Fruit fly (Drosophila melanogaster) whole organism, embryonic: Measurements from ENCODE around the gene CG9737.

ENCODE experiments used
- Bdp1 ChIP-seq: fragments of 200-800 bp; sonication (Bioruptor generic); optimal IDR thresholded peaks from 3 replicates; lab custom pipeline; 2016; ENCODE audit warnings: missing biosample characterization, missing genetic modification characterization
- CG12391 ChIP-seq: fragments of 200-800 bp; sonication (Bioruptor generic); optimal IDR thresholded peaks from 3 replicates; lab custom pipeline; 2018; ENCODE audit warnings: missing biosample characterization, mild to moderate bottlenecking, missing genetic modification characterization, moderate library complexity
- CG13894 ChIP-seq: fragments of 200-800 bp; sonication (Bioruptor generic); optimal IDR thresholded peaks from 3 replicates; lab custom pipeline; 2018; ENCODE audit warnings: missing biosample characterization, mild to moderate bottlenecking, missing genetic modification characterization, moderate library complexity
- CG14667 ChIP-seq: fragments of 200-800 bp; sonication (Bioruptor generic); IDR thresholded peaks from 2 replicates; pipeline ENCODE4 v1.3.6; 2022; ENCODE audit warnings: missing biosample characterization, missing genetic modification characterization
- CG14965 ChIP-seq: fragments of 200-800 bp; sonication (Bioruptor generic); optimal IDR thresholded peaks from 2 replicates; lab custom pipeline; 2016; ENCODE audit warnings: missing biosample characterization, missing genetic modification characterization, borderline replicate concordance
- CG15073 ChIP-seq: fragments of 200-800 bp; sonication (Bioruptor generic); optimal IDR thresholded peaks from 2 replicates; lab custom pipeline; 2016; ENCODE audit warnings: missing biosample characterization, missing genetic modification characterization
- CG17328 ChIP-seq: fragments of 200-800 bp; sonication (Bioruptor generic); IDR thresholded peaks from 2 replicates; pipeline ENCODE4 v1.3.6; 2022; ENCODE audit warnings: missing biosample characterization, missing genetic modification characterization
- CG17359 ChIP-seq: fragments of 200-800 bp; sonication (Bioruptor generic); optimal IDR thresholded peaks from 3 replicates; lab custom pipeline; 2018; ENCODE audit warnings: missing biosample characterization, mild to moderate bottlenecking, missing genetic modification characterization, moderate library complexity
- CG2116 ChIP-seq: fragments of 200-800 bp; sonication (Bioruptor generic); optimal IDR thresholded peaks from 3 replicates; lab custom pipeline; 2018; ENCODE audit warnings: missing biosample characterization, mild to moderate bottlenecking, missing genetic modification characterization
- CG2712 ChIP-seq: fragments of 200-800 bp; optimal IDR thresholded peaks from 3 replicates; lab custom pipeline; 2019; ENCODE audit warnings: missing biosample characterization, mild to moderate bottlenecking, missing genetic modification characterization, moderate library complexity
- CG30431 ChIP-seq: fragments of 200-800 bp; sonication (Bioruptor generic); optimal IDR thresholded peaks from 2 replicates; lab custom pipeline; 2017; ENCODE audit warnings: missing biosample characterization, missing genetic modification characterization
- CG32532 ChIP-seq: fragments of 200-800 bp; sonication (Bioruptor generic); IDR thresholded peaks from 2 replicates; pipeline ENCODE4 v1.3.6; 2022; ENCODE audit warnings: missing biosample characterization, missing genetic modification characterization
- CG33557 ChIP-seq: fragments of 200-800 bp; sonication (Bioruptor generic); optimal IDR thresholded peaks from 2 replicates; lab custom pipeline; 2019; ENCODE audit warnings: missing biosample characterization, mild to moderate bottlenecking, missing genetic modification characterization, moderate library complexity
- CG3726 ChIP-seq: fragments of 200-800 bp; sonication (Bioruptor generic); IDR thresholded peaks from 3 replicates; pipeline ENCODE4, ENCODE4 v1.3.6; 2022; ENCODE audit warnings: missing biosample characterization, missing genetic modification characterization
- CG6813 ChIP-seq: fragments of 200-800 bp; sonication (Bioruptor generic); optimal IDR thresholded peaks from 2 replicates; lab custom pipeline; 2017; ENCODE audit warnings: missing biosample characterization, missing genetic modification characterization, mild to moderate bottlenecking, moderate library complexity, missing genetic modification reagents
- CG7271 ChIP-seq: fragments of 200-800 bp; sonication (Bioruptor generic); optimal IDR thresholded peaks from 2 replicates; lab custom pipeline; 2018; ENCODE audit warnings: missing biosample characterization, mild to moderate bottlenecking, missing genetic modification characterization, moderate library complexity
- CG7963 ChIP-seq: fragments of 200-800 bp; sonication (Bioruptor generic); IDR thresholded peaks from 3 replicates; pipeline ENCODE4 v1.3.6; 2022; ENCODE audit warnings: missing biosample characterization, missing genetic modification characterization; ENCODE audit not compliant: partially characterized antibody
- CG8281 ChIP-seq: fragments of 200-800 bp; sonication (Bioruptor generic); optimal IDR thresholded peaks from 2 replicates; lab custom pipeline; 2018; ENCODE audit warnings: missing biosample characterization, mild to moderate bottlenecking, missing genetic modification characterization, moderate library complexity
- CG9609 ChIP-seq: fragments of 200-800 bp; sonication (Bioruptor generic); optimal IDR thresholded peaks from 3 replicates; lab custom pipeline; 2016; ENCODE audit warnings: missing biosample characterization, missing genetic modification characterization
- CTCF ChIP-seq: fragments of 200-800 bp; sonication (Bioruptor generic); optimal IDR thresholded peaks from 2 replicates; lab custom pipeline; 2017; ENCODE audit warnings: missing biosample characterization, mild to moderate bottlenecking, missing genetic modification characterization, moderate library complexity
- CrebB ChIP-seq: fragments of 200-800 bp; sonication (Bioruptor generic); optimal IDR thresholded peaks from 3 replicates; lab custom pipeline; 2018; ENCODE audit warnings: missing biosample characterization, mild to moderate bottlenecking, missing genetic modification characterization
- D19B ChIP-seq: fragments of 200-800 bp; sonication (Bioruptor generic); optimal IDR thresholded peaks from 2 replicates; lab custom pipeline; 2017; ENCODE audit warnings: missing biosample characterization, mild to moderate bottlenecking, missing genetic modification characterization
- Fer2 ChIP-seq: fragments of 200-800 bp; sonication (Bioruptor generic); optimal IDR thresholded peaks from 2 replicates; lab custom pipeline; 2018; ENCODE audit warnings: missing biosample characterization, mild to moderate bottlenecking, missing genetic modification characterization, moderate library complexity
- Hand ChIP-seq: fragments of 200-800 bp; sonication (Bioruptor generic); optimal IDR thresholded peaks from 2 replicates; lab custom pipeline; 2017; ENCODE audit warnings: mild to moderate bottlenecking, missing biosample characterization, missing genetic modification reagents, missing genetic modification characterization
- Lim3 ChIP-seq: fragments of 200-800 bp; sonication (Bioruptor generic); IDR thresholded peaks from 2 replicates; pipeline ENCODE4 v1.3.6; 2022; ENCODE audit warnings: missing biosample characterization, missing genetic modification characterization
- Lpt ChIP-seq: fragments of >200 bp; optimal IDR thresholded peaks from 2 replicates; lab custom pipeline; 2018; ENCODE audit warnings: missing biosample characterization, missing genetic modification characterization
- Myb ChIP-seq: fragments of 200-800 bp; sonication (Bioruptor generic); optimal IDR thresholded peaks from 2 replicates; lab custom pipeline; 2016; ENCODE audit warnings: missing biosample characterization, missing genetic modification characterization
- NC2α ChIP-seq: fragments of 200-800 bp; sonication (Bioruptor generic); optimal IDR thresholded peaks from 2 replicates; lab custom pipeline; 2016; ENCODE audit warnings: missing biosample characterization, missing genetic modification characterization
- Ptx1 ChIP-seq: fragments of 200-800 bp; sonication (Bioruptor generic); IDR thresholded peaks from 2 replicates; pipeline ENCODE4 v1.3.6; 2022; ENCODE audit warnings: missing biosample characterization, missing genetic modification characterization
- Ravus ChIP-seq: fragments of 200-800 bp; sonication (Bioruptor generic); IDR thresholded peaks from 2 replicates; pipeline ENCODE4 v1.3.6; 2022; ENCODE audit warnings: missing biosample characterization, missing genetic modification characterization
- Trl ChIP-seq, 3 experiments: fragments of >200 bp in 2 of 3; fragments of 200-800 bp in 1 of 3; sonication (Bioruptor generic) in 1 of 3; optimal IDR thresholded peaks; 2 replicates in 1 of 3; 3 replicates in 2 of 3; lab custom pipeline; 2016 to 2017; ENCODE audit warnings: missing biosample characterization in 1 of 3, missing genetic modification characterization in 1 of 3
- Xbp1 ChIP-seq: fragments of 200-800 bp; sonication (Bioruptor generic); optimal IDR thresholded peaks from 3 replicates; lab custom pipeline; 2016; ENCODE audit warnings: missing biosample characterization, mild to moderate bottlenecking, missing genetic modification characterization
- ara ChIP-seq: fragments of 200-800 bp; sonication (Bioruptor generic); IDR thresholded peaks from 2 replicates; pipeline ENCODE4 v1.3.6; 2022; ENCODE audit warnings: missing biosample characterization, missing genetic modification characterization
- btn ChIP-seq: fragments of 200-800 bp; sonication (Bioruptor generic); optimal IDR thresholded peaks from 2 replicates; lab custom pipeline; 2016; ENCODE audit warnings: missing biosample characterization, missing genetic modification characterization
- chinmo ChIP-seq: fragments of 200-800 bp; sonication (Bioruptor generic); IDR thresholded peaks from 4 replicates; pipeline ENCODE4 v1.3.6; 2022; ENCODE audit warnings: missing biosample characterization, missing genetic modification characterization; ENCODE audit not compliant: partially characterized antibody
- disco-r ChIP-seq: fragments of 200-800 bp; sonication (Bioruptor generic); optimal IDR thresholded peaks from 2 replicates; lab custom pipeline; 2016; ENCODE audit warnings: missing biosample characterization, missing genetic modification characterization
- ftz-f1 ChIP-seq: fragments of 200-800 bp; sonication (Bioruptor generic); optimal IDR thresholded peaks from 2 replicates; lab custom pipeline; 2016; ENCODE audit warnings: missing biosample characterization, missing genetic modification characterization
- gro ChIP-seq: fragments of 200-800 bp; sonication (Bioruptor generic); optimal IDR thresholded peaks from 2 replicates; lab custom pipeline; 2016; ENCODE audit warnings: missing biosample characterization, missing genetic modification characterization
- gsb-n ChIP-seq: fragments of 200-800 bp; sonication (Bioruptor generic); optimal IDR thresholded peaks from 3 replicates; lab custom pipeline; 2018; ENCODE audit warnings: missing biosample characterization, mild to moderate bottlenecking, missing genetic modification characterization
- jing ChIP-seq: fragments of 200-800 bp; sonication (Bioruptor generic); optimal IDR thresholded peaks from 2 replicates; lab custom pipeline; 2018; ENCODE audit warnings: missing biosample characterization, mild to moderate bottlenecking, missing genetic modification characterization
- otp ChIP-seq: fragments of 200-800 bp; sonication (Bioruptor generic); IDR thresholded peaks from 3 replicates; pipeline ENCODE4, ENCODE4 v1.3.6; 2022; ENCODE audit warnings: missing biosample characterization, missing genetic modification characterization
- pfk ChIP-seq: fragments of 200-800 bp; sonication (Bioruptor generic); optimal IDR thresholded peaks from 2 replicates; lab custom pipeline; 2018; ENCODE audit warnings: missing biosample characterization, mild to moderate bottlenecking, missing genetic modification characterization, moderate library complexity
- pita ChIP-seq: fragments of 200-800 bp; sonication (Bioruptor generic); optimal IDR thresholded peaks from 2 replicates; lab custom pipeline; 2017; ENCODE audit warnings: missing biosample characterization, mild to moderate bottlenecking, missing genetic modification characterization
- pnt ChIP-seq: fragments of 200-800 bp; sonication (Bioruptor generic); optimal IDR thresholded peaks from 3 replicates; lab custom pipeline; 2016; ENCODE audit warnings: missing biosample characterization, missing genetic modification characterization
- scrt ChIP-seq: fragments of 200-800 bp; sonication (Bioruptor generic); optimal IDR thresholded peaks from 2 replicates; lab custom pipeline; 2018; ENCODE audit warnings: missing biosample characterization, mild to moderate bottlenecking, missing genetic modification characterization, moderate library complexity
- sr ChIP-seq: fragments of 200-800 bp; sonication (Bioruptor generic); IDR thresholded peaks from 3 replicates; pipeline ENCODE4 v1.3.6; 2022; ENCODE audit warnings: missing biosample characterization, missing genetic modification characterization
- sug ChIP-seq: fragments of 200-800 bp; optimal IDR thresholded peaks from 2 replicates; lab custom pipeline; 2019; ENCODE audit warnings: missing biosample characterization, mild to moderate bottlenecking, missing genetic modification characterization, moderate library complexity
- tup ChIP-seq: fragments of 200-800 bp; sonication (Bioruptor generic); optimal IDR thresholded peaks from 2 replicates; lab custom pipeline; 2016; ENCODE audit warnings: missing biosample characterization, mild to moderate bottlenecking, missing genetic modification characterization, moderate library complexity
- tx ChIP-seq: fragments of 200-800 bp; sonication (Bioruptor generic); optimal IDR thresholded peaks from 2 replicates; lab custom pipeline; 2016; ENCODE audit warnings: missing biosample characterization, missing genetic modification characterization
- unc-4 ChIP-seq: fragments of 200-800 bp; sonication (Bioruptor generic); IDR thresholded peaks from 2 replicates; pipeline ENCODE4 v1.3.6; 2022; ENCODE audit warnings: missing biosample characterization, missing genetic modification characterization; ENCODE audit not compliant: partially characterized antibody
- usp ChIP-seq: fragments of >200 bp; optimal IDR thresholded peaks from 2 replicates; lab custom pipeline; 2017; ENCODE audit warnings: missing biosample characterization, missing genetic modification characterization

Gene CG9737

DNA sequence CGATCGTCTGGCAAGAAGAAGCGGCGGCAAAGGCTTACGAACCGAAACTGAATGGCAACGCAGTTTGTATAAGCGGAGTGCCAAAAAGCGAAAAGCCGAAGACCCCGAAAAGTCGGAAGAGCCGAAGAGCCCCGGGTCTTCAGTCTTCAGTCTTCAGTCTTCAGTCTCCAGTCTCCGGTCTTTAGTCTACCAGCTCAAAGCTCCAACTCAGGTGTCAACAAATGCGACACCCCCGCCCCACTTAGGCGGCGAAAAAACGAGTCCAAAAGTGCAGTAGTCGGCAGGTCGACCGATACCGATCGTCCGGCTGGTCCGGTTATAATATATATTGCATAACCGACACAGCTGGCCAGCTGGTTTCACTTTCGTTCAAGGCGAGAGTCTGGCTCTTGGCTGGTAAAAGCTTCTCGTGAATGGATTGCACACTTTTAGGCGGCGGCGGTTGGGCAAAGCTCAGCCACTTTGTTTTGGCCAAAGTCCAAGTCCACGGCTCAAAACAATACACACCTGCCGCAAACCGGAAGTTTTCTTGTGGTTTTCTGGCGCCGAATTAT lies at the start of gene CG9737 (continued):
- TF ChIP-seq Lpt (GFP tag; lab: Kevin White, UChicago) (no peak), scrt (no peak), Ptx1 (GFP tag; lab: Robert Waterston, UW) (no peak), disco-r (GFP tag; lab: Kevin White, UChicago) (no peak), Lim3 (GFP tag; lab: Robert Waterston, UW) (no peak), Trl (optimal IDR thresholded peaks at IDR 0.05; lab: Kevin White, UChicago) (no peak), Trl (GFP tag; optimal IDR thresholded peaks at IDR 0.05; lab: Kevin White, UChicago) (no peak), tx (no peak), CG7963 (GFP tag; lab: Robert Waterston, UW) (no peak), btn (GFP tag; lab: Kevin White, UChicago) (no peak), CG14667 (GFP tag; lab: Robert Waterston, UW) (no peak), otp (no peak), ftz-f1 (GFP tag; lab: Kevin White, UChicago) (peak; percentile 93), usp (GFP tag; lab: Kevin White, UChicago) (no peak), pnt (GFP tag; lab: Kevin White, UChicago) (no peak), CG30431 (GFP tag; lab: Kevin White, UChicago) (no peak), CG9609 (no peak), sr (GFP tag; lab: Robert Waterston, UW) (no peak), Ravus (no peak), D19B (GFP tag; lab: Kevin White, UChicago) (no peak), CG3726 (GFP tag; lab: Robert Waterston, UW) (no peak), chinmo (GFP tag; lab: Robert Waterston, UW) (peak; percentile 98), CG13894 (tag; lab: Kevin White, UChicago) (peak; percentile 61), pita (no peak), Fer2 (tag; lab: Kevin White, UChicago) (no peak), CG33557 (GFP tag; lab: Kevin White, UChicago) (peak; percentile 46), sug (tag; lab: Kevin White, UChicago) (no peak), CG14965 (no peak), CrebB (tag; lab: Kevin White, UChicago) (peak; percentile 6), CG2712 (no peak), tup (GFP tag; lab: Kevin White, UChicago) (no peak), CG6813 (GFP tag; lab: Kevin White, UChicago) (no peak), NC2α (no peak), CG15073 (GFP tag; lab: Kevin White, UChicago) (no peak), Myb (GFP tag; lab: Kevin White, UChicago) (no peak), CG12391 (tag; lab: Kevin White, UChicago) (no peak), CG8281 (tag; lab: Kevin White, UChicago) (no peak), unc-4 (GFP tag; lab: Robert Waterston, UW) (0 out of 2 replicates have a peak, but pooled peaks have one; percentile 21), CG17359 (no peak), Xbp1 (no peak), pfk (GFP tag; lab: Kevin White, UChicago) (no peak), CG32532 (GFP tag; lab: Robert Waterston, UW) (no peak; the same call in 1 of the 2 replicates), CG7271 (tag; lab: Kevin White, UChicago) (no peak), CG17328 (GFP tag; lab: Robert Waterston, UW) (no peak), Bdp1 (GFP tag; lab: Kevin White, UChicago) (no peak), ara (GFP tag; lab: Robert Waterston, UW) (no peak), gsb-n (tag; lab: Kevin White, UChicago) (no peak), CG2116 (GFP tag; lab: Kevin White, UChicago) (no peak), Hand (GFP tag; lab: Kevin White, UChicago) (no peak), gro (GFP tag; lab: Kevin White, UChicago) (no peak), CTCF (GFP tag; lab: Kevin White, UChicago) (peak; percentile 48), jing (GFP tag; lab: Kevin White, UChicago) (no peak)
